Worm (Caenorhabditis elegans) whole organism, young adult: ENCODE data around the gene srx-19.

ENCODE experiments used
- B0035.1 ChIP-seq: sonication (generic microtip); optimal IDR thresholded peaks from 2 replicates; lab custom pipeline; 2016; ENCODE audit warnings: missing genetic modification characterization, mild to moderate bottlenecking, missing compliant biosample characterization, missing genotype, missing genetic modification reagents
- B0261.1 ChIP-seq: sonication (generic microtip); optimal IDR thresholded peaks from 2 replicates; lab custom pipeline; 2016; ENCODE audit warnings: mild to moderate bottlenecking, missing genetic modification characterization, moderate library complexity, missing compliant biosample characterization
- B0336.3 ChIP-seq: fragments of 200-800 bp; sonication (Bioruptor generic); IDR thresholded peaks from 2 replicates; pipeline ENCODE4 v1.3.6; 2022; ENCODE audit warnings: missing genetic modification characterization, missing compliant biosample characterization
- C17E4.6 ChIP-seq: fragments of 200-800 bp; sonication (Bioruptor generic); IDR thresholded peaks from 2 replicates; pipeline ENCODE4 v1.3.6; 2022; ENCODE audit warnings: missing genetic modification reagents, missing genetic modification characterization, missing compliant biosample characterization
- D2030.7 ChIP-seq: fragments of 200-800 bp; sonication (Bioruptor generic); IDR thresholded peaks from 2 replicates; pipeline ENCODE4 v1.3.6; 2022; ENCODE audit warnings: missing genetic modification reagents, missing genetic modification characterization, missing compliant biosample characterization
- F37B4.10 ChIP-seq: fragments of 200-800 bp; sonication (Bioruptor generic); IDR thresholded peaks from 2 replicates; pipeline ENCODE4 v1.3.6; 2022; ENCODE audit warnings: missing genetic modification characterization, missing compliant biosample characterization
- K11D2.4 ChIP-seq: fragments of 200-800 bp; sonication (Bioruptor generic); IDR thresholded peaks from 2 replicates; pipeline ENCODE4 v1.3.6; 2022; ENCODE audit warnings: missing genetic modification reagents, missing genetic modification characterization, missing compliant biosample characterization
- T07F8.4 ChIP-seq: sonication (generic microtip); optimal IDR thresholded peaks from 2 replicates; lab custom pipeline; 2016; ENCODE audit warnings: mild to moderate bottlenecking, missing genetic modification characterization, moderate library complexity, missing compliant biosample characterization
- T26A5.8 ChIP-seq: sonication (generic microtip); optimal IDR thresholded peaks from 2 replicates; lab custom pipeline; 2016; ENCODE audit warnings: missing genetic modification characterization, missing compliant biosample characterization
- Y56A3A.18 ChIP-seq: fragments of 200-800 bp; sonication (Bioruptor generic); IDR thresholded peaks from 2 replicates; pipeline ENCODE4 v1.3.6; 2022; ENCODE audit warnings: missing genetic modification reagents, missing genetic modification characterization, missing compliant biosample characterization
- Y79H2A.3 ChIP-seq: fragments of 200-800 bp; sonication (Bioruptor generic); conservative IDR thresholded peaks from 2 replicates; pipeline ENCODE4 v1.3.6; 2022; ENCODE audit warnings: missing genetic modification reagents, missing genetic modification characterization, missing compliant biosample characterization
- ZK185.1 ChIP-seq: sonication (generic microtip); optimal IDR thresholded peaks from 2 replicates; lab custom pipeline; 2016; ENCODE audit warnings: mild to moderate bottlenecking, missing genetic modification characterization, missing compliant biosample characterization; ENCODE audit not compliant: poor library complexity, severe bottlenecking
- akir-1 ChIP-seq: fragments of 200-800 bp; sonication (Bioruptor generic); optimal IDR thresholded peaks from 2 replicates; lab custom pipeline; 2018; ENCODE audit warnings: mild to moderate bottlenecking, missing genetic modification characterization, moderate library complexity, missing compliant biosample characterization
- aptf-2 ChIP-seq: fragments of 200-800 bp; sonication (Bioruptor generic); conservative IDR thresholded peaks from 2 replicates; pipeline ENCODE4 v1.3.6; 2022; ENCODE audit warnings: missing genetic modification reagents, missing genetic modification characterization, missing compliant biosample characterization
- atf-7 ChIP-seq: sonication (generic microtip); optimal IDR thresholded peaks from 2 replicates; lab custom pipeline; 2017; ENCODE audit warnings: mild to moderate bottlenecking, missing genetic modification characterization, missing compliant biosample characterization
- athp-1 ChIP-seq: sonication (generic microtip); optimal IDR thresholded peaks from 2 replicates; lab custom pipeline; 2017; ENCODE audit warnings: mild to moderate bottlenecking, missing genetic modification characterization, missing compliant biosample characterization
- attf-6 ChIP-seq: fragments of 200-800 bp; sonication (Bioruptor generic); IDR thresholded peaks from 2 replicates; pipeline ENCODE4 v1.3.6; 2022; ENCODE audit warnings: missing genetic modification reagents, missing genetic modification characterization, missing compliant biosample characterization
- ceh-100 ChIP-seq: fragments of 200-800 bp; sonication (Bioruptor generic); IDR thresholded peaks from 2 replicates; pipeline ENCODE4 v1.3.6; 2022; ENCODE audit warnings: missing genetic modification reagents, missing genetic modification characterization, missing compliant biosample characterization
- ceh-58 ChIP-seq: fragments of 200-800 bp; sonication (Bioruptor generic); IDR thresholded peaks from 2 replicates; pipeline ENCODE4 v1.3.6; 2022; ENCODE audit warnings: missing genetic modification characterization, missing compliant biosample characterization
- ceh-79 ChIP-seq: sonication (generic microtip); optimal IDR thresholded peaks from 2 replicates; lab custom pipeline; 2017; ENCODE audit warnings: mild to moderate bottlenecking, missing genetic modification characterization, missing compliant biosample characterization
- dpl-1 ChIP-seq: fragments of 150-350 bp; optimal IDR thresholded peaks from 2 replicates; lab custom pipeline; 2014; ENCODE audit warnings: missing biosample characterization, missing genetic modification reagents, missing genetic modification characterization
- efl-1 ChIP-seq: fragments of 150-350 bp; optimal IDR thresholded peaks from 2 replicates; lab custom pipeline; 2014; ENCODE audit warnings: missing biosample characterization, missing genetic modification reagents, missing genetic modification characterization
- egl-44 ChIP-seq: fragments of 200-800 bp; sonication (Bioruptor generic); IDR thresholded peaks from 2 replicates; pipeline ENCODE4 v1.3.6; 2022; ENCODE audit warnings: missing genetic modification reagents, missing genetic modification characterization, missing compliant biosample characterization
- egrh-3 ChIP-seq: fragments of 200-800 bp; sonication (Bioruptor generic); IDR thresholded peaks from 2 replicates; pipeline ENCODE4 v1.3.6; 2022; ENCODE audit warnings: missing genetic modification reagents, missing genetic modification characterization, missing compliant biosample characterization
- him-1 ChIP-seq: sonication (generic microtip); optimal IDR thresholded peaks from 2 replicates; lab custom pipeline; 2016; ENCODE audit warnings: missing genotype, missing genetic modification reagents, missing genetic modification characterization, missing compliant biosample characterization
- hlh-26 ChIP-seq: fragments of 200-800 bp; sonication (Bioruptor generic); conservative IDR thresholded peaks from 2 replicates; pipeline ENCODE4 v1.3.6; 2022; ENCODE audit warnings: missing genetic modification reagents, missing genetic modification characterization, missing compliant biosample characterization
- let-526 ChIP-seq: fragments of 200-800 bp; sonication (Bioruptor generic); IDR thresholded peaks from 2 replicates; pipeline ENCODE4 v1.3.6; 2022; ENCODE audit warnings: missing genetic modification reagents, missing genetic modification characterization, missing compliant biosample characterization
- let-607 ChIP-seq, 2 experiments: fragments of 200-800 bp in 1 of 2; sonication (Bioruptor generic) in 1 of 2; sonication (generic microtip) in 1 of 2; optimal IDR thresholded peaks; 2 replicates each; lab custom pipeline; 2016 to 2018; ENCODE audit warnings: mild to moderate bottlenecking in 2 of 2, missing compliant biosample characterization in 2 of 2, missing genetic modification characterization in 2 of 2, moderate library complexity in 2 of 2, missing genotype in 1 of 2
- lin-35 ChIP-seq, 3 experiments: fragments of 150-350 bp in 2 of 3; sonication (generic microtip) in 1 of 3; optimal IDR thresholded peaks; 2 replicates each; lab custom pipeline; 2014 to 2018; ENCODE audit warnings: missing biosample characterization in 3 of 3, missing genetic modification characterization in 3 of 3, missing genetic modification reagents in 3 of 3
- lin-40 ChIP-seq: sonication (generic microtip); optimal IDR thresholded peaks from 2 replicates; lab custom pipeline; 2016; ENCODE audit warnings: missing genetic modification characterization, mild to moderate bottlenecking, missing compliant biosample characterization, missing genotype, missing genetic modification reagents
- lir-1 ChIP-seq: fragments of 200-800 bp; sonication (Bioruptor generic); conservative IDR thresholded peaks from 2 replicates; pipeline ENCODE4 v1.3.6; 2022; ENCODE audit warnings: missing genetic modification reagents, missing genetic modification characterization, missing compliant biosample characterization
- mcd-1 ChIP-seq: fragments of 200-800 bp; sonication (Bioruptor generic); IDR thresholded peaks from 2 replicates; pipeline ENCODE4 v1.3.6; 2022; ENCODE audit warnings: missing genetic modification reagents, missing genetic modification characterization, missing compliant biosample characterization
- mes-4 ChIP-seq: sonication (generic microtip); optimal IDR thresholded peaks from 2 replicates; lab custom pipeline; 2016; ENCODE audit warnings: missing genotype, missing genetic modification characterization, missing compliant biosample characterization
- nfya-2 ChIP-seq: fragments of 200-800 bp; sonication (Bioruptor generic); IDR thresholded peaks from 2 replicates; pipeline ENCODE4 v1.3.6; 2022; ENCODE audit warnings: missing genetic modification reagents, missing genetic modification characterization, missing compliant biosample characterization
- nhr-179 ChIP-seq: sonication (generic microtip); optimal IDR thresholded peaks from 2 replicates; lab custom pipeline; 2016; ENCODE audit warnings: mild to moderate bottlenecking, missing genetic modification characterization, missing compliant biosample characterization
- pha-4 ChIP-seq: fragments of 150-350 bp; sonication (generic microtip); optimal IDR thresholded peaks from 2 replicates; lab custom pipeline; 2014; ENCODE audit warnings: missing biosample characterization, missing genetic modification reagents, missing genetic modification characterization
- rcor-1 ChIP-seq: fragments of 200-800 bp; sonication (Bioruptor generic); IDR thresholded peaks from 2 replicates; pipeline ENCODE4 v1.3.6; 2022; ENCODE audit warnings: missing genetic modification reagents, missing genetic modification characterization, missing compliant biosample characterization
- rec-8 ChIP-seq, 2 experiments: sonication (generic microtip); optimal IDR thresholded peaks; 2 replicates each; lab custom pipeline; 2016; ENCODE audit warnings: mild to moderate bottlenecking in 2 of 2, missing genetic modification characterization in 2 of 2, missing genetic modification reagents in 2 of 2, missing genotype in 2 of 2, missing biosample characterization in 1 of 2, missing compliant biosample characterization in 1 of 2, moderate library complexity in 1 of 2
- rpc-1 ChIP-seq, 2 experiments: fragments of 150-350 bp in 1 of 2; sonication (generic microtip) in 1 of 2; optimal IDR thresholded peaks; 2 replicates each; lab custom pipeline; 2014 to 2018; ENCODE audit warnings: missing biosample characterization in 1 of 2, missing genetic modification characterization in 1 of 2, missing genetic modification reagents in 1 of 2, missing genotype in 1 of 2
- snpc-3.4 ChIP-seq: sonication (generic microtip); optimal IDR thresholded peaks from 2 replicates; lab custom pipeline; 2017; ENCODE audit warnings: missing genetic modification characterization, mild to moderate bottlenecking, missing compliant biosample characterization, antibody characterized with exemption, moderate library complexity, missing genotype, missing genetic modification reagents
- snpc-4 ChIP-seq, 5 experiments: fragments of 150-350 bp in 1 of 5; sonication (generic microtip) in 4 of 5; optimal IDR thresholded peaks; 2 replicates each; lab custom pipeline; 2014 to 2018; ENCODE audit warnings: missing genetic modification characterization in 5 of 5, missing biosample characterization in 3 of 5, antibody characterized with exemption in 2 of 5, mild to moderate bottlenecking in 2 of 5, missing compliant biosample characterization in 2 of 5, missing genotype in 2 of 5, moderate library complexity in 2 of 5, missing genetic modification reagents in 1 of 5
- sptf-2 ChIP-seq: fragments of 200-800 bp; sonication (Bioruptor generic); optimal IDR thresholded peaks from 2 replicates; lab custom pipeline; 2018; ENCODE audit warnings: mild to moderate bottlenecking, missing genetic modification characterization, missing compliant biosample characterization
- tbp1 ChIP-seq: fragments of 200-800 bp; sonication (Bioruptor generic); optimal IDR thresholded peaks from 2 replicates; lab custom pipeline; 2018; ENCODE audit warnings: mild to moderate bottlenecking, missing genetic modification characterization, missing compliant biosample characterization
- tlf-1 ChIP-seq: fragments of 200-800 bp; sonication (Bioruptor generic); optimal IDR thresholded peaks from 2 replicates; lab custom pipeline; 2018; ENCODE audit warnings: mild to moderate bottlenecking, missing genetic modification characterization, missing compliant biosample characterization
- xnd-1 ChIP-seq: sonication (generic microtip); optimal IDR thresholded peaks from 2 replicates; lab custom pipeline; 2016; ENCODE audit warnings: missing genotype, missing genetic modification reagents, missing genetic modification characterization, missing compliant biosample characterization
- zfh-2 ChIP-seq: fragments of 200-800 bp; sonication (Bioruptor generic); conservative IDR thresholded peaks from 2 replicates; pipeline ENCODE4 v1.3.6; 2022; ENCODE audit warnings: missing genetic modification reagents, missing genetic modification characterization, missing compliant biosample characterization
- ztf-28 ChIP-seq: fragments of 200-800 bp; sonication (Bioruptor generic); IDR thresholded peaks from 2 replicates; pipeline ENCODE4 v1.3.6; 2022; ENCODE audit warnings: missing genetic modification reagents, missing genetic modification characterization, missing compliant biosample characterization

Gene srx-19

DNA sequence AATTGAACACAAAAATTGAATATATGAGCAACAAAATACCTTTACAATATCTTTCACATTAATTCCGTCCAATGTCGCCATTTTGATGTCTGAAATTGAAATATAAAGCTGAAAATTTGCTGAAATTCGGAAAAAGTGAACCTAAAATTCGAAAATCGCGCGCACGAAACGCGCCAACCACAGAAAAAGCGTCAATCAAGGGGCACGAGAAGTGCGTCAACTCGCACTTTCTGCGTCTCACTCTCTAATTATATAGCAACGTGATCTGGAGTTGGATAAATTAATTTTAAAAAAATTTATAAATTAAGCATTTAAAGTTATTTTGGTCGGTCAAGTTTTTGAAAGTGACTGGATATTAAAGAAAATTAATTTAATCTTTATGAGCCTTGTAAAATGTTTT lies 46.3 kb downstream of the srx-19 start, which contains the start of gene ruvb-2 (continued):
- peak; percentile 52 for TF ChIP-seq ZK185.1 (tag; lab: Kevin White, UChicago)
- peak; percentile 51; the same call in 1 of the 2 replicates for TF ChIP-seq D2030.7 (GFP tag; lab: Robert Waterston, UW)
- no peak for TF ChIP-seq mes-4
- TF ChIP-seq akir-1 (GFP tag; lab: Kevin White, UChicago), result no peak
- TF ChIP-seq let-526, result no peak
- TF ChIP-seq B0261.1 (tag; lab: Kevin White, UChicago), result no peak
- TF ChIP-seq ceh-100 (GFP tag; lab: Robert Waterston, UW), result peak; percentile 26; the same call in 1 of the 2 replicates
- no peak for TF ChIP-seq nfya-2 (GFP tag; lab: Robert Waterston, UW)
- 0 out of 2 replicates have a peak, but pooled peaks have one; percentile 22 for TF ChIP-seq Y56A3A.18 (GFP tag; lab: Robert Waterston, UW)
- TF ChIP-seq attf-6 (GFP tag; lab: Robert Waterston, UW), result 0 out of 2 replicates have a peak, but pooled peaks have one; percentile 19
- TF ChIP-seq C17E4.6, result no peak
- peak; percentile 72 for TF ChIP-seq rcor-1 (GFP tag; lab: Robert Waterston, UW)
- TF ChIP-seq Y79H2A.3 (GFP tag; lab: Robert Waterston, UW), result no peak
- TF ChIP-seq rec-8 (tag; optimal IDR thresholded peaks at IDR 0.05; lab: Kevin White, UChicago), result no peak
- TF ChIP-seq sptf-2 (GFP tag; lab: Kevin White, UChicago), result no peak
- TF ChIP-seq aptf-2 (GFP tag; lab: Robert Waterston, UW), result no peak
- peak; percentile 69 for TF ChIP-seq dpl-1 (GFP tag; lab: Kevin White, UChicago)
- no peak for TF ChIP-seq ceh-58 (GFP tag; lab: Robert Waterston, UW)
- peak; percentile 63 for TF ChIP-seq snpc-3.4 (tag; lab: Kevin White, UChicago)
- no peak for TF ChIP-seq hlh-26
- TF ChIP-seq T07F8.4 (tag; lab: Kevin White, UChicago), result no peak
- TF ChIP-seq T26A5.8, result no peak
- no peak for TF ChIP-seq K11D2.4
- no peak for TF ChIP-seq zfh-2 (GFP tag; lab: Robert Waterston, UW)
- peak in 1 of 3 experiments; percentile 81 for TF ChIP-seq lin-35 (GFP tag; optimal IDR thresholded peaks at IDR 0.05; lab: Kevin White, UChicago)
- no peak; the same call in 1 of the 2 replicates for TF ChIP-seq B0336.3 (GFP tag; lab: Robert Waterston, UW)
- no peak for TF ChIP-seq ztf-28
- no peak for TF ChIP-seq ceh-79 (tag; lab: Kevin White, UChicago)
- no peak for TF ChIP-seq nhr-179 (tag; lab: Kevin White, UChicago)
- peak; percentile 49 for TF ChIP-seq pha-4 (tag; lab: Kevin White, UChicago)
- TF ChIP-seq athp-1 (tag; lab: Kevin White, UChicago), result peak; percentile 73
- TF ChIP-seq lir-1 (GFP tag; lab: Robert Waterston, UW), result 0 out of 2 replicates have a peak, but pooled peaks have one; percentile 31
- peak; percentile 58 for TF ChIP-seq efl-1 (GFP tag; lab: Kevin White, UChicago)
- TF ChIP-seq B0035.1 (tag; lab: Kevin White, UChicago), result no peak
- TF ChIP-seq egl-44 (GFP tag; lab: Robert Waterston, UW), result no peak
- TF ChIP-seq him-1, result peak; percentile 66
- no peak for TF ChIP-seq lin-40 (tag; lab: Kevin White, UChicago)
- TF ChIP-seq F37B4.10 (GFP tag; lab: Robert Waterston, UW), result no peak
- TF ChIP-seq tbp1 (GFP tag; lab: Kevin White, UChicago), result peak; percentile 70
- peak; percentile 53 for TF ChIP-seq tlf-1 (GFP tag; lab: Kevin White, UChicago)
- no peak for TF ChIP-seq egrh-3 (GFP tag; lab: Robert Waterston, UW)
- TF ChIP-seq rpc-1 (optimal IDR thresholded peaks at IDR 0.05; lab: Kevin White, UChicago), result no peak
- no peak for TF ChIP-seq rpc-1 (tag; optimal IDR thresholded peaks at IDR 0.05; lab: Kevin White, UChicago)
- TF ChIP-seq let-607 (tag; optimal IDR thresholded peaks at IDR 0.05; lab: Kevin White, UChicago), result peak in 1 of 2 experiments; percentile 26
- TF ChIP-seq xnd-1 (tag; lab: Kevin White, UChicago), result peak; percentile 23
- peak; percentile 74 for TF ChIP-seq snpc-4 (GFP tag; optimal IDR thresholded peaks at IDR 0.05; lab: Kevin White, UChicago)
- peak; percentile 79 to 91 (median 86) for TF ChIP-seq snpc-4 (tag; optimal IDR thresholded peaks at IDR 0.05; lab: Kevin White, UChicago)
- TF ChIP-seq mcd-1 (GFP tag; lab: Robert Waterston, UW), result peak; percentile 83
- TF ChIP-seq atf-7 (tag; lab: Kevin White, UChicago), result no peak
